Worm (Caenorhabditis elegans) whole organism, young adult: ENCODE measurements around the gene C06E8.5.
A peak's percentile ranks its signal among the peaks of the same experiment; 100 is the strongest.

Experiments
- C17E4.6 ChIP-seq: fragments of 200-800 bp; sonication (Bioruptor generic); IDR thresholded peaks from 2 replicates; pipeline ENCODE4 v1.3.6; 2022; ENCODE audit warnings: missing genetic modification reagents, missing genetic modification characterization, missing compliant biosample characterization
- F33H1.4 ChIP-seq: fragments of 200-800 bp; sonication (Bioruptor generic); IDR thresholded peaks from 2 replicates; pipeline ENCODE4 v1.3.6; 2022; ENCODE audit warnings: missing genetic modification reagents, missing genetic modification characterization, missing compliant biosample characterization
- F37B4.10 ChIP-seq: fragments of 200-800 bp; sonication (Bioruptor generic); IDR thresholded peaks from 2 replicates; pipeline ENCODE4 v1.3.6; 2022; ENCODE audit warnings: missing genetic modification characterization, missing compliant biosample characterization
- F55B11.4 ChIP-seq: sonication (generic microtip); optimal IDR thresholded peaks from 2 replicates; lab custom pipeline; 2016; ENCODE audit warnings: missing compliant biosample characterization, missing genetic modification characterization, borderline replicate concordance; ENCODE audit not compliant: insufficient read depth
- K11D2.4 ChIP-seq: fragments of 200-800 bp; sonication (Bioruptor generic); IDR thresholded peaks from 2 replicates; pipeline ENCODE4 v1.3.6; 2022; ENCODE audit warnings: missing genetic modification reagents, missing genetic modification characterization, missing compliant biosample characterization
- K12H6.12 ChIP-seq: fragments of 200-800 bp; sonication (Bioruptor generic); optimal IDR thresholded peaks from 2 replicates; lab custom pipeline; 2018; ENCODE audit warnings: mild to moderate bottlenecking, missing genetic modification characterization, missing compliant biosample characterization
- T07F8.4 ChIP-seq: sonication (generic microtip); optimal IDR thresholded peaks from 2 replicates; lab custom pipeline; 2016; ENCODE audit warnings: mild to moderate bottlenecking, missing genetic modification characterization, moderate library complexity, missing compliant biosample characterization
- T26A5.8 ChIP-seq: sonication (generic microtip); optimal IDR thresholded peaks from 2 replicates; lab custom pipeline; 2016; ENCODE audit warnings: missing genetic modification characterization, missing compliant biosample characterization
- Y53F4B.3 ChIP-seq: fragments of 200-800 bp; sonication (Bioruptor generic); IDR thresholded peaks from 2 replicates; pipeline ENCODE4 v1.3.6; 2022; ENCODE audit warnings: missing genetic modification reagents, missing genetic modification characterization, missing compliant biosample characterization
- aptf-2 ChIP-seq: fragments of 200-800 bp; sonication (Bioruptor generic); conservative IDR thresholded peaks from 2 replicates; pipeline ENCODE4 v1.3.6; 2022; ENCODE audit warnings: missing genetic modification reagents, missing genetic modification characterization, missing compliant biosample characterization
- attf-5 ChIP-seq: fragments of 200-800 bp; sonication (Bioruptor generic); optimal IDR thresholded peaks from 2 replicates; lab custom pipeline; 2018; ENCODE audit warnings: mild to moderate bottlenecking, missing genetic modification characterization, missing compliant biosample characterization
- ceh-58 ChIP-seq: fragments of 200-800 bp; sonication (Bioruptor generic); IDR thresholded peaks from 2 replicates; pipeline ENCODE4 v1.3.6; 2022; ENCODE audit warnings: missing genetic modification characterization, missing compliant biosample characterization
- ceh-91 ChIP-seq: fragments of 200-800 bp; sonication (Bioruptor generic); IDR thresholded peaks from 2 replicates; pipeline ENCODE4 v1.3.6; 2022; ENCODE audit warnings: missing genetic modification reagents, missing genetic modification characterization, missing compliant biosample characterization
- dpff-1 ChIP-seq: sonication (generic microtip); optimal IDR thresholded peaks from 2 replicates; lab custom pipeline; 2017; ENCODE audit warnings: mild to moderate bottlenecking, missing genetic modification characterization, missing compliant biosample characterization
- ekl-4 ChIP-seq: fragments of 200-800 bp; sonication (Bioruptor generic); IDR thresholded peaks from 2 replicates; pipeline ENCODE4 v1.3.6; 2022; ENCODE audit warnings: missing genetic modification reagents, missing genetic modification characterization, missing compliant biosample characterization
- hlh-26 ChIP-seq: fragments of 200-800 bp; sonication (Bioruptor generic); conservative IDR thresholded peaks from 2 replicates; pipeline ENCODE4 v1.3.6; 2022; ENCODE audit warnings: missing genetic modification reagents, missing genetic modification characterization, missing compliant biosample characterization
- let-607 ChIP-seq, 2 experiments: fragments of 200-800 bp in 1 of 2; sonication (Bioruptor generic) in 1 of 2; sonication (generic microtip) in 1 of 2; optimal IDR thresholded peaks; 2 replicates each; lab custom pipeline; 2016 to 2018; ENCODE audit warnings: mild to moderate bottlenecking in 2 of 2, missing compliant biosample characterization in 2 of 2, missing genetic modification characterization in 2 of 2, moderate library complexity in 2 of 2, missing genotype in 1 of 2
- lin-26 ChIP-seq: fragments of 200-800 bp; sonication (Bioruptor generic); IDR thresholded peaks from 2 replicates; pipeline ENCODE4 v1.3.6; 2022; ENCODE audit warnings: missing genetic modification reagents, missing genetic modification characterization, missing compliant biosample characterization
- lin-35 ChIP-seq, 3 experiments: fragments of 150-350 bp in 2 of 3; sonication (generic microtip) in 1 of 3; optimal IDR thresholded peaks; 2 replicates each; lab custom pipeline; 2014 to 2018; ENCODE audit warnings: missing biosample characterization in 3 of 3, missing genetic modification characterization in 3 of 3, missing genetic modification reagents in 3 of 3
- lsy-27 ChIP-seq: sonication (generic microtip); optimal IDR thresholded peaks from 2 replicates; lab custom pipeline; 2017; ENCODE audit warnings: missing genetic modification characterization, mild to moderate bottlenecking, missing compliant biosample characterization, antibody characterized with exemption, missing genotype, borderline replicate concordance; ENCODE audit not compliant: insufficient read depth
- madf-8 ChIP-seq: fragments of 200-800 bp; sonication (Bioruptor generic); conservative IDR thresholded peaks from 2 replicates; pipeline ENCODE4 v1.3.6; 2022; ENCODE audit warnings: missing genetic modification reagents, missing genetic modification characterization, missing compliant biosample characterization
- nfya-2 ChIP-seq: fragments of 200-800 bp; sonication (Bioruptor generic); IDR thresholded peaks from 2 replicates; pipeline ENCODE4 v1.3.6; 2022; ENCODE audit warnings: missing genetic modification reagents, missing genetic modification characterization, missing compliant biosample characterization
- nfyb-1 ChIP-seq: fragments of 200-800 bp; sonication (Bioruptor generic); IDR thresholded peaks from 2 replicates; pipeline ENCODE4 v1.3.6; 2022; ENCODE audit warnings: missing genetic modification reagents, missing genetic modification characterization, missing compliant biosample characterization
- nhr-179 ChIP-seq: sonication (generic microtip); optimal IDR thresholded peaks from 2 replicates; lab custom pipeline; 2016; ENCODE audit warnings: mild to moderate bottlenecking, missing genetic modification characterization, missing compliant biosample characterization
- rec-8 ChIP-seq, 2 experiments: sonication (generic microtip); optimal IDR thresholded peaks; 2 replicates each; lab custom pipeline; 2016; ENCODE audit warnings: mild to moderate bottlenecking in 2 of 2, missing genetic modification characterization in 2 of 2, missing genetic modification reagents in 2 of 2, missing genotype in 2 of 2, missing biosample characterization in 1 of 2, missing compliant biosample characterization in 1 of 2, moderate library complexity in 1 of 2
- repo-1 ChIP-seq: sonication (generic microtip); optimal IDR thresholded peaks from 2 replicates; lab custom pipeline; 2017; ENCODE audit warnings: mild to moderate bottlenecking, missing genetic modification characterization, missing compliant biosample characterization
- sdz-38 ChIP-seq: sonication (generic microtip); optimal IDR thresholded peaks from 2 replicates; lab custom pipeline; 2016; ENCODE audit warnings: missing genotype, missing genetic modification characterization, missing compliant biosample characterization
- snpc-1.3 ChIP-seq: sonication (generic microtip); optimal IDR thresholded peaks from 2 replicates; lab custom pipeline; 2017; ENCODE audit warnings: missing genetic modification characterization, mild to moderate bottlenecking, missing compliant biosample characterization, antibody characterized with exemption, moderate library complexity, missing genotype, missing genetic modification reagents; ENCODE audit not compliant: insufficient read depth
- tbx-9 ChIP-seq: sonication (generic microtip); optimal IDR thresholded peaks from 2 replicates; lab custom pipeline; 2016; ENCODE audit warnings: borderline replicate concordance, missing genetic modification characterization, inconsistent platforms, missing compliant biosample characterization
- tlf-1 ChIP-seq: fragments of 200-800 bp; sonication (Bioruptor generic); optimal IDR thresholded peaks from 2 replicates; lab custom pipeline; 2018; ENCODE audit warnings: mild to moderate bottlenecking, missing genetic modification characterization, missing compliant biosample characterization
- xnd-1 ChIP-seq: sonication (generic microtip); optimal IDR thresholded peaks from 2 replicates; lab custom pipeline; 2016; ENCODE audit warnings: missing genotype, missing genetic modification reagents, missing genetic modification characterization, missing compliant biosample characterization
- zfh-2 ChIP-seq: fragments of 200-800 bp; sonication (Bioruptor generic); conservative IDR thresholded peaks from 2 replicates; pipeline ENCODE4 v1.3.6; 2022; ENCODE audit warnings: missing genetic modification reagents, missing genetic modification characterization, missing compliant biosample characterization
- ztf-18 ChIP-seq: sonication (generic microtip); optimal IDR thresholded peaks from 2 replicates; lab custom pipeline; 2016; ENCODE audit warnings: missing genotype, mild to moderate bottlenecking, missing genetic modification characterization, missing compliant biosample characterization
- ztf-22 ChIP-seq: fragments of 200-800 bp; sonication (Bioruptor generic); optimal IDR thresholded peaks from 2 replicates; lab custom pipeline; 2018; ENCODE audit warnings: mild to moderate bottlenecking, missing genetic modification characterization, moderate library complexity, missing compliant biosample characterization
- ztf-25 ChIP-seq: fragments of 200-800 bp; sonication (Bioruptor generic); IDR thresholded peaks from 2 replicates; pipeline ENCODE4 v1.3.6; 2022; ENCODE audit warnings: missing genetic modification reagents, missing genetic modification characterization, missing compliant biosample characterization
- ztf-26 ChIP-seq: sonication (generic microtip); optimal IDR thresholded peaks from 2 replicates; lab custom pipeline; 2017; ENCODE audit warnings: missing genetic modification characterization, missing compliant biosample characterization
- ztf-3 ChIP-seq: fragments of 200-800 bp; sonication (Bioruptor generic); optimal IDR thresholded peaks from 2 replicates; lab custom pipeline; 2018; ENCODE audit warnings: mild to moderate bottlenecking, missing genetic modification characterization, missing compliant biosample characterization
- ztf-6 ChIP-seq: fragments of 200-800 bp; sonication (Bioruptor generic); IDR thresholded peaks from 2 replicates; pipeline ENCODE4 v1.3.6; 2022; ENCODE audit warnings: missing genetic modification reagents, missing genetic modification characterization, missing compliant biosample characterization

Gene C06E8.5

DNA sequence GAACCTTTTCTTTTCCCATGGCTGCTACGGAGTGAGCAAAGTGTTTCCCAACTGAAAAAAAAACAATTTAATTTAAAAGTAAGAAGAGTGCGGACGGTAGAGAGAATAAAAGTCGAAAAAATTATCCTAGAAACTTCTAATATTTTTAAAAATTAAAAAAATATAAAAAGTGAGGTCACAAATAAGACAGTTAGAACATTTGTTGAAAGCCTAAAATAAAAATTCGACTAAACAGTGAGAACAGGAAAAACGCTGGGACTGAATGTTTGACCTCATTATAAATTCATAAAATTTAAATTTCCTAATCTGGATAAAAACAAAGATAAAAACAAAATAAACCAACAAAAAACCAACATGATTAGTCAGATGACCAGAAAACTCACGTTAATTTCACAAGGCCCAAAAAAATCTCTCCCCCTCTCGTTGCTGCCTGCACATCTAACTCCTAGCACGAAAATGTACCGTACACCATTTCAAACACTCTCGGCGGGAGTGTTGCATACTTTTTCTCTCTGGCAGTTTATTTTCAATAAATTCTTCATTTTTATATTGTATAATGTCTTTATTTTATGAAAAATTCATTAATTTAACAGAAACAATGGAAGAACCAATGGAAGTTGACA is 33.5 kb downstream of the C06E8.5 start, which contains the start of the genes eef-1A.1 and rfc-4 (continued):
- TF ChIP-seq nfya-2 (GFP tag; lab: Robert Waterston, UW) (no peak), ztf-25 (no peak), let-607 (tag; optimal IDR thresholded peaks at IDR 0.05; lab: Kevin White, UChicago) (peak; percentile 66 to 84), ztf-26 (tag; lab: Kevin White, UChicago) (peak; percentile 82), ztf-18 (tag; lab: Kevin White, UChicago) (peak; percentile 75), repo-1 (tag; lab: Kevin White, UChicago) (peak; percentile 48), ceh-91 (GFP tag; lab: Robert Waterston, UW) (peak; percentile 77), tlf-1 (GFP tag; lab: Kevin White, UChicago) (peak; percentile 94), K12H6.12 (tag; lab: Kevin White, UChicago) (peak; percentile 93), T07F8.4 (tag; lab: Kevin White, UChicago) (no peak), C17E4.6 (GFP tag; lab: Robert Waterston, UW) (0 out of 2 replicates have a peak, but pooled peaks have one; percentile 25), K11D2.4 (GFP tag; lab: Robert Waterston, UW) (peak; percentile 84), snpc-1.3 (tag; lab: Kevin White, UChicago) (peak; percentile 95), T26A5.8 (tag; lab: Kevin White, UChicago) (no peak), aptf-2 (GFP tag; lab: Robert Waterston, UW) (no peak), F33H1.4 (GFP tag; lab: Robert Waterston, UW) (peak; percentile 99), dpff-1 (no peak), rec-8 (tag; optimal IDR thresholded peaks at IDR 0.05; lab: Kevin White, UChicago) (no peak), madf-8 (GFP tag; lab: Robert Waterston, UW) (peak; percentile 66), attf-5 (GFP tag; lab: Kevin White, UChicago) (peak; percentile 97), nfyb-1 (GFP tag; lab: Robert Waterston, UW) (peak; percentile 94), F37B4.10 (GFP tag; lab: Robert Waterston, UW) (no peak), ztf-3 (no peak), ekl-4 (GFP tag; lab: Robert Waterston, UW) (peak; percentile 93), ztf-22 (GFP tag; lab: Kevin White, UChicago) (no peak), lin-26 (GFP tag; lab: Robert Waterston, UW) (peak; percentile 11; the same call in 1 of the 2 replicates), ceh-58 (GFP tag; lab: Robert Waterston, UW) (no peak), zfh-2 (GFP tag; lab: Robert Waterston, UW) (no peak), Y53F4B.3 (GFP tag; lab: Robert Waterston, UW) (no peak), ztf-6 (GFP tag; lab: Robert Waterston, UW) (0 out of 2 replicates have a peak, but pooled peaks have one; percentile 17), hlh-26 (GFP tag; lab: Robert Waterston, UW) (no peak), nhr-179 (tag; lab: Kevin White, UChicago) (no peak), sdz-38 (no peak), lin-35 (GFP tag; optimal IDR thresholded peaks at IDR 0.05; lab: Kevin White, UChicago) (peak; percentile 64 to 95 (median 73)), tbx-9 (tag; lab: Kevin White, UChicago) (no peak), lsy-27 (tag; lab: Kevin White, UChicago) (peak; percentile 60), xnd-1 (tag; lab: Kevin White, UChicago) (peak; percentile 47), F55B11.4 (no peak)
- TF ChIP-seq, all 124 proteins: peak for 74
